Worm (Caenorhabditis elegans) whole organism, L3 larva: ENCODE measurements around the gene C32D5.8.

ENCODE experiments used
- ZK546.5 ChIP-seq: sonication (generic microtip); optimal IDR thresholded peaks from 2 replicates; lab custom pipeline; 2017; ENCODE audit warnings: missing biosample characterization, missing genetic modification characterization
- ama-1 ChIP-seq: fragments of 150-350 bp; optimal IDR thresholded peaks from 2 replicates; lab custom pipeline; 2018
- ceh-82 ChIP-seq: fragments of 150-350 bp; optimal IDR thresholded peaks from 2 replicates; lab custom pipeline; 2014; ENCODE audit warnings: missing biosample characterization, missing genetic modification characterization
- egl-27 ChIP-seq: sonication (generic microtip); optimal IDR thresholded peaks from 4 replicates; lab custom pipeline; 2017; ENCODE audit warnings: missing biosample characterization, missing genetic modification reagents, missing genetic modification characterization
- elt-1 ChIP-seq: fragments of 150-350 bp; optimal IDR thresholded peaks from 2 replicates; lab custom pipeline; 2014; ENCODE audit warnings: missing biosample characterization, missing genetic modification characterization
- hmg-11 ChIP-seq: sonication (generic microtip); optimal IDR thresholded peaks from 2 replicates; lab custom pipeline; 2016; ENCODE audit warnings: missing genetic modification characterization, missing compliant biosample characterization
- nfya-1 ChIP-seq: sonication (generic microtip); optimal IDR thresholded peaks from 2 replicates; lab custom pipeline; 2017; ENCODE audit warnings: missing genetic modification characterization, mild to moderate bottlenecking, missing compliant biosample characterization, antibody characterized with exemption, moderate library complexity; ENCODE audit not compliant: insufficient read depth
- nhr-237 ChIP-seq: fragments of 150-350 bp; optimal IDR thresholded peaks from 2 replicates; lab custom pipeline; 2014; ENCODE audit warnings: missing biosample characterization, missing genetic modification characterization
- skn-1 ChIP-seq: fragments of 150-350 bp; optimal IDR thresholded peaks from 2 replicates; lab custom pipeline; 2014; ENCODE audit warnings: missing biosample characterization, missing genetic modification characterization
- snpc-4 ChIP-seq: fragments of 150-350 bp; optimal IDR thresholded peaks from 2 replicates; lab custom pipeline; 2014; ENCODE audit warnings: missing biosample characterization, missing genetic modification characterization
- unc-39 ChIP-seq: sonication (generic microtip); optimal IDR thresholded peaks from 4 replicates; lab custom pipeline; 2017; ENCODE audit warnings: missing biosample characterization, missing genetic modification characterization
- unc-62 ChIP-seq: fragments of 150-350 bp; sonication (generic microtip); optimal IDR thresholded peaks from 4 replicates; lab custom pipeline; 2014; ENCODE audit warnings: missing biosample characterization, missing genetic modification reagents, missing genetic modification characterization

- TF ChIP-seq egl-27 (tag; lab: Kevin White, UChicago) (no peak), unc-62 (GFP tag; lab: Kevin White, UChicago) (no peak), nhr-237 (tag; lab: Kevin White, UChicago) (no peak), ceh-82 (tag; lab: Kevin White, UChicago) (no peak), snpc-4 (no peak), ama-1 (lab: Kevin White, UChicago) (no peak), hmg-11 (no peak), skn-1 (tag; lab: Kevin White, UChicago) (no peak), elt-1 (tag; lab: Kevin White, UChicago) (no peak), unc-39 (tag; lab: Kevin White, UChicago) (no peak), ZK546.5 (no peak), nfya-1 (tag; lab: Kevin White, UChicago) (peak; percentile 23)
Observed at ce11 chrII:6343893-6344292, 1.9 kb downstream of the C32D5.8 start, which contains the start of gene txt-18.
